Worm (Caenorhabditis elegans) whole organism, mixed stage, embryonic: ENCODE data around the gene C04H5.1.

ENCODE experiments used
- bed-3 ChIP-seq: fragments of 200-800 bp; sonication (Bioruptor generic); optimal IDR thresholded peaks from 3 replicates; lab custom pipeline; 2018; ENCODE audit warnings: mild to moderate bottlenecking, missing genetic modification characterization, moderate library complexity, missing compliant biosample characterization
- ceh-43 ChIP-seq: fragments of 200-800 bp; sonication (Bioruptor generic); optimal IDR thresholded peaks from 2 replicates; lab custom pipeline; 2018; ENCODE audit warnings: mild to moderate bottlenecking, missing genetic modification characterization, moderate library complexity, missing compliant biosample characterization
- ces-1 ChIP-seq: fragments of 150-350 bp; optimal IDR thresholded peaks from 2 replicates; lab custom pipeline; 2014; ENCODE audit warnings: missing biosample characterization, missing genetic modification reagents, missing genetic modification characterization
- elt-1 ChIP-seq: sonication (generic microtip); optimal IDR thresholded peaks from 2 replicates; lab custom pipeline; 2017; ENCODE audit warnings: missing genetic modification characterization, mild to moderate bottlenecking, missing compliant biosample characterization, antibody characterized with exemption, moderate library complexity, borderline replicate concordance; ENCODE audit not compliant: insufficient read depth
- ham-2 ChIP-seq: fragments of 200-800 bp; sonication (Bioruptor generic); optimal IDR thresholded peaks from 2 replicates; lab custom pipeline; 2018; ENCODE audit warnings: mild to moderate bottlenecking, missing genetic modification characterization, missing compliant biosample characterization
- lin-13 ChIP-seq: fragments of 150-350 bp; optimal IDR thresholded peaks from 2 replicates; lab custom pipeline; 2014; ENCODE audit warnings: missing biosample characterization, missing genetic modification characterization
- nhr-237 ChIP-seq: fragments of 150-350 bp; optimal IDR thresholded peaks from 2 replicates; lab custom pipeline; 2014; ENCODE audit warnings: missing biosample characterization, missing genetic modification characterization
- snpc-4 ChIP-seq: fragments of 150-350 bp; optimal IDR thresholded peaks from 2 replicates; lab custom pipeline; 2014; ENCODE audit warnings: missing biosample characterization, missing genetic modification characterization
- unc-120 ChIP-seq: sonication (generic microtip); optimal IDR thresholded peaks from 2 replicates; lab custom pipeline; 2017; ENCODE audit warnings: missing genetic modification characterization, missing compliant biosample characterization; ENCODE audit not compliant: poor library complexity, severe bottlenecking
- unc-39 ChIP-seq: fragments of 150-350 bp; optimal IDR thresholded peaks from 2 replicates; lab custom pipeline; 2014; ENCODE audit warnings: missing biosample characterization, missing genetic modification characterization
- unc-62 ChIP-seq: fragments of 150-350 bp; optimal IDR thresholded peaks from 2 replicates; lab custom pipeline; 2014; ENCODE audit warnings: missing biosample characterization, missing genetic modification reagents, missing genetic modification characterization
- ztf-11 ChIP-seq: fragments of 150-350 bp; optimal IDR thresholded peaks from 2 replicates; lab custom pipeline; 2014; ENCODE audit warnings: missing biosample characterization, missing genetic modification characterization

- no peak for TF ChIP-seq lin-13
- TF ChIP-seq ces-1 (GFP tag; lab: Kevin White, UChicago) = no peak
- TF ChIP-seq elt-1 (tag; lab: Kevin White, UChicago) = no peak
- no peak for TF ChIP-seq unc-120 (tag; lab: Kevin White, UChicago)
- no peak for TF ChIP-seq ceh-43 (GFP tag; lab: Kevin White, UChicago)
- no peak for TF ChIP-seq ham-2 (GFP tag; lab: Kevin White, UChicago)
- TF ChIP-seq unc-39 = no peak
- no peak for TF ChIP-seq nhr-237 (tag; lab: Kevin White, UChicago)
- no peak for TF ChIP-seq bed-3
- TF ChIP-seq unc-62 (GFP tag; lab: Kevin White, UChicago) = no peak
- no peak for TF ChIP-seq snpc-4 (tag; lab: Kevin White, UChicago)
- TF ChIP-seq ztf-11 (tag; lab: Kevin White, UChicago) = no peak
Observed at ce11 chrII:14578716-14579115, 44.6 kb downstream of the C04H5.1 start, which contains the start of gene C01G12.9.
